Worm (Caenorhabditis elegans) whole organism, young adult: ENCODE data around the gene R07E5.4.

ENCODE experiments used
- B0019.2 ChIP-seq: fragments of 200-800 bp; sonication (Bioruptor generic); conservative IDR thresholded peaks from 2 replicates; pipeline ENCODE4 v1.3.6; 2022; ENCODE audit warnings: missing genetic modification reagents, missing genetic modification characterization, missing compliant biosample characterization
- B0261.1 ChIP-seq: sonication (generic microtip); optimal IDR thresholded peaks from 2 replicates; lab custom pipeline; 2016; ENCODE audit warnings: mild to moderate bottlenecking, missing genetic modification characterization, moderate library complexity, missing compliant biosample characterization
- F23B12.7 ChIP-seq: sonication (generic microtip); optimal IDR thresholded peaks from 2 replicates; lab custom pipeline; 2017; ENCODE audit warnings: missing genetic modification characterization, mild to moderate bottlenecking, missing compliant biosample characterization, antibody characterized with exemption, moderate library complexity; ENCODE audit not compliant: insufficient read depth
- F33H1.4 ChIP-seq: fragments of 200-800 bp; sonication (Bioruptor generic); IDR thresholded peaks from 2 replicates; pipeline ENCODE4 v1.3.6; 2022; ENCODE audit warnings: missing genetic modification reagents, missing genetic modification characterization, missing compliant biosample characterization
- F57A8.1 ChIP-seq: fragments of 200-800 bp; sonication (Bioruptor generic); optimal IDR thresholded peaks from 2 replicates; lab custom pipeline; 2018; ENCODE audit warnings: mild to moderate bottlenecking, missing genetic modification characterization, moderate library complexity, missing compliant biosample characterization
- K11D2.4 ChIP-seq: fragments of 200-800 bp; sonication (Bioruptor generic); IDR thresholded peaks from 2 replicates; pipeline ENCODE4 v1.3.6; 2022; ENCODE audit warnings: missing genetic modification reagents, missing genetic modification characterization, missing compliant biosample characterization
- Y53G8AR.9 ChIP-seq: fragments of 200-800 bp; sonication (Bioruptor generic); conservative IDR thresholded peaks from 2 replicates; pipeline ENCODE4 v1.3.6; 2022; ENCODE audit warnings: missing genetic modification reagents, missing genetic modification characterization, missing compliant biosample characterization
- Y56A3A.18 ChIP-seq: fragments of 200-800 bp; sonication (Bioruptor generic); IDR thresholded peaks from 2 replicates; pipeline ENCODE4 v1.3.6; 2022; ENCODE audit warnings: missing genetic modification reagents, missing genetic modification characterization, missing compliant biosample characterization
- attf-5 ChIP-seq: fragments of 200-800 bp; sonication (Bioruptor generic); optimal IDR thresholded peaks from 2 replicates; lab custom pipeline; 2018; ENCODE audit warnings: mild to moderate bottlenecking, missing genetic modification characterization, missing compliant biosample characterization
- cebp-1 ChIP-seq, 2 experiments: fragments of 200-800 bp in 1 of 2; sonication (Bioruptor generic) in 1 of 2; sonication (generic microtip) in 1 of 2; IDR thresholded peaks in 1 of 2; optimal IDR thresholded peaks in 1 of 2; 2 replicates each; pipeline versions ENCODE4 v1.3.6 to Lab custom; 2017 to 2022; ENCODE audit warnings: missing compliant biosample characterization in 2 of 2, missing genetic modification characterization in 2 of 2, mild to moderate bottlenecking in 1 of 2, missing genetic modification reagents in 1 of 2, moderate library complexity in 1 of 2
- ceh-27 ChIP-seq: fragments of 200-800 bp; sonication (Bioruptor generic); optimal IDR thresholded peaks from 2 replicates; lab custom pipeline; 2018; ENCODE audit warnings: mild to moderate bottlenecking, missing genetic modification characterization, moderate library complexity, missing compliant biosample characterization
- ceh-79 ChIP-seq: sonication (generic microtip); optimal IDR thresholded peaks from 2 replicates; lab custom pipeline; 2017; ENCODE audit warnings: mild to moderate bottlenecking, missing genetic modification characterization, missing compliant biosample characterization
- chd-7 ChIP-seq: sonication (generic microtip); optimal IDR thresholded peaks from 2 replicates; lab custom pipeline; 2016; ENCODE audit warnings: mild to moderate bottlenecking, missing genetic modification characterization, moderate library complexity, missing compliant biosample characterization
- die-1 ChIP-seq: sonication (generic microtip); optimal IDR thresholded peaks from 2 replicates; lab custom pipeline; 2016; ENCODE audit warnings: missing genotype, mild to moderate bottlenecking, missing genetic modification characterization, missing compliant biosample characterization
- dox-1 ChIP-seq: fragments of 200-800 bp; sonication (Bioruptor generic); IDR thresholded peaks from 2 replicates; pipeline ENCODE4 v1.3.6; 2022; ENCODE audit warnings: missing genetic modification reagents, missing genetic modification characterization, missing compliant biosample characterization
- egl-44 ChIP-seq: fragments of 200-800 bp; sonication (Bioruptor generic); IDR thresholded peaks from 2 replicates; pipeline ENCODE4 v1.3.6; 2022; ENCODE audit warnings: missing genetic modification reagents, missing genetic modification characterization, missing compliant biosample characterization
- ekl-4 ChIP-seq: fragments of 200-800 bp; sonication (Bioruptor generic); IDR thresholded peaks from 2 replicates; pipeline ENCODE4 v1.3.6; 2022; ENCODE audit warnings: missing genetic modification reagents, missing genetic modification characterization, missing compliant biosample characterization
- fkh-3 ChIP-seq: sonication (generic microtip); optimal IDR thresholded peaks from 2 replicates; lab custom pipeline; 2016; ENCODE audit warnings: mild to moderate bottlenecking, missing genetic modification characterization, missing compliant biosample characterization
- him-1 ChIP-seq: sonication (generic microtip); optimal IDR thresholded peaks from 2 replicates; lab custom pipeline; 2016; ENCODE audit warnings: missing genotype, missing genetic modification reagents, missing genetic modification characterization, missing compliant biosample characterization
- hmg-1.2 ChIP-seq: fragments of 200-800 bp; sonication (Bioruptor generic); IDR thresholded peaks from 2 replicates; pipeline ENCODE4 v1.3.6; 2022; ENCODE audit warnings: missing genetic modification reagents, missing genetic modification characterization, missing compliant biosample characterization
- lin-35 ChIP-seq, 3 experiments: fragments of 150-350 bp in 2 of 3; sonication (generic microtip) in 1 of 3; optimal IDR thresholded peaks; 2 replicates each; lab custom pipeline; 2014 to 2018; ENCODE audit warnings: missing biosample characterization in 3 of 3, missing genetic modification characterization in 3 of 3, missing genetic modification reagents in 3 of 3
- lin-40 ChIP-seq: sonication (generic microtip); optimal IDR thresholded peaks from 2 replicates; lab custom pipeline; 2016; ENCODE audit warnings: missing genetic modification characterization, mild to moderate bottlenecking, missing compliant biosample characterization, missing genotype, missing genetic modification reagents
- lin-54 ChIP-seq: fragments of 200-800 bp; sonication (Bioruptor generic); optimal IDR thresholded peaks from 2 replicates; lab custom pipeline; 2018; ENCODE audit warnings: mild to moderate bottlenecking, missing genetic modification characterization, missing compliant biosample characterization
- lsl-1 ChIP-seq: fragments of 200-800 bp; sonication (Bioruptor generic); optimal IDR thresholded peaks from 2 replicates; lab custom pipeline; 2018; ENCODE audit warnings: mild to moderate bottlenecking, missing genetic modification characterization, moderate library complexity, missing compliant biosample characterization
- madf-6 ChIP-seq: fragments of 200-800 bp; sonication (Bioruptor generic); IDR thresholded peaks from 2 replicates; pipeline ENCODE4 v1.3.6; 2022; ENCODE audit warnings: missing genetic modification reagents, missing genetic modification characterization, missing compliant biosample characterization
- mcd-1 ChIP-seq: fragments of 200-800 bp; sonication (Bioruptor generic); IDR thresholded peaks from 2 replicates; pipeline ENCODE4 v1.3.6; 2022; ENCODE audit warnings: missing genetic modification reagents, missing genetic modification characterization, missing compliant biosample characterization
- nfyb-1 ChIP-seq: fragments of 200-800 bp; sonication (Bioruptor generic); IDR thresholded peaks from 2 replicates; pipeline ENCODE4 v1.3.6; 2022; ENCODE audit warnings: missing genetic modification reagents, missing genetic modification characterization, missing compliant biosample characterization
- nhr-80 ChIP-seq: sonication (generic microtip); optimal IDR thresholded peaks from 2 replicates; lab custom pipeline; 2016; ENCODE audit warnings: missing genetic modification characterization, missing compliant biosample characterization
- pbrm-1 ChIP-seq: fragments of 200-800 bp; sonication (Bioruptor generic); IDR thresholded peaks from 2 replicates; pipeline ENCODE4 v1.3.6; 2022; ENCODE audit warnings: missing genetic modification reagents, missing genetic modification characterization, missing compliant biosample characterization
- rcor-1 ChIP-seq: fragments of 200-800 bp; sonication (Bioruptor generic); IDR thresholded peaks from 2 replicates; pipeline ENCODE4 v1.3.6; 2022; ENCODE audit warnings: missing genetic modification reagents, missing genetic modification characterization, missing compliant biosample characterization
- repo-1 ChIP-seq: sonication (generic microtip); optimal IDR thresholded peaks from 2 replicates; lab custom pipeline; 2017; ENCODE audit warnings: mild to moderate bottlenecking, missing genetic modification characterization, missing compliant biosample characterization
- rpc-1 ChIP-seq, 2 experiments: fragments of 150-350 bp in 1 of 2; sonication (generic microtip) in 1 of 2; optimal IDR thresholded peaks; 2 replicates each; lab custom pipeline; 2014 to 2018; ENCODE audit warnings: missing biosample characterization in 1 of 2, missing genetic modification characterization in 1 of 2, missing genetic modification reagents in 1 of 2, missing genotype in 1 of 2
- snpc-3.4 ChIP-seq: sonication (generic microtip); optimal IDR thresholded peaks from 2 replicates; lab custom pipeline; 2017; ENCODE audit warnings: missing genetic modification characterization, mild to moderate bottlenecking, missing compliant biosample characterization, antibody characterized with exemption, moderate library complexity, missing genotype, missing genetic modification reagents
- snpc-4 ChIP-seq, 5 experiments: fragments of 150-350 bp in 1 of 5; sonication (generic microtip) in 4 of 5; optimal IDR thresholded peaks; 2 replicates each; lab custom pipeline; 2014 to 2018; ENCODE audit warnings: missing genetic modification characterization in 5 of 5, missing biosample characterization in 3 of 5, antibody characterized with exemption in 2 of 5, mild to moderate bottlenecking in 2 of 5, missing compliant biosample characterization in 2 of 5, missing genotype in 2 of 5, moderate library complexity in 2 of 5, missing genetic modification reagents in 1 of 5
- tbp1 ChIP-seq: fragments of 200-800 bp; sonication (Bioruptor generic); optimal IDR thresholded peaks from 2 replicates; lab custom pipeline; 2018; ENCODE audit warnings: mild to moderate bottlenecking, missing genetic modification characterization, missing compliant biosample characterization
- xnd-1 ChIP-seq: sonication (generic microtip); optimal IDR thresholded peaks from 2 replicates; lab custom pipeline; 2016; ENCODE audit warnings: missing genotype, missing genetic modification reagents, missing genetic modification characterization, missing compliant biosample characterization
- ztf-25 ChIP-seq: fragments of 200-800 bp; sonication (Bioruptor generic); IDR thresholded peaks from 2 replicates; pipeline ENCODE4 v1.3.6; 2022; ENCODE audit warnings: missing genetic modification reagents, missing genetic modification characterization, missing compliant biosample characterization
- ztf-6 ChIP-seq: fragments of 200-800 bp; sonication (Bioruptor generic); IDR thresholded peaks from 2 replicates; pipeline ENCODE4 v1.3.6; 2022; ENCODE audit warnings: missing genetic modification reagents, missing genetic modification characterization, missing compliant biosample characterization

The R07E5.4 gene

ce11 chrIII:4412108-4413009 is 17.8 kb downstream of the R07E5.4 start:
- TF ChIP-seq tbp1 (GFP tag; lab: Kevin White, UChicago) (peak; percentile 30), lsl-1 (GFP tag; lab: Kevin White, UChicago) (peak; percentile 72), madf-6 (GFP tag; lab: Robert Waterston, UW) (peak; percentile 48; the same call in 1 of the 2 replicates), snpc-3.4 (tag; lab: Kevin White, UChicago) (peak; percentile 55), attf-5 (GFP tag; lab: Kevin White, UChicago) (peak; percentile 38), lin-40 (tag; lab: Kevin White, UChicago) (peak; percentile 10), K11D2.4 (GFP tag; lab: Robert Waterston, UW) (no peak), cebp-1 (GFP tag; IDR thresholded peaks at IDR 0.05; lab: Robert Waterston, UW) (no peak), cebp-1 (tag; optimal IDR thresholded peaks at IDR 0.05; lab: Kevin White, UChicago) (peak; percentile 45), nhr-80 (tag; lab: Kevin White, UChicago) (peak; percentile 33), snpc-4 (GFP tag; optimal IDR thresholded peaks at IDR 0.05; lab: Kevin White, UChicago) (no peak), snpc-4 (tag; optimal IDR thresholded peaks at IDR 0.05; lab: Kevin White, UChicago) (peak in 2 of 4 experiments; percentile 3 to 6), fkh-3 (tag; lab: Kevin White, UChicago) (no peak), xnd-1 (tag; lab: Kevin White, UChicago) (peak; percentile 45), F57A8.1 (GFP tag; lab: Kevin White, UChicago) (no peak), B0019.2 (GFP tag; lab: Robert Waterston, UW) (peak; percentile 90), hmg-1.2 (GFP tag; lab: Robert Waterston, UW) (peak; percentile 45; the same call in 1 of the 2 replicates), nfyb-1 (no peak), rcor-1 (no peak), F23B12.7 (tag; lab: Kevin White, UChicago) (peak; percentile 21), lin-54 (GFP tag; lab: Kevin White, UChicago) (peak; percentile 23), him-1 (peak; percentile 40)

- peak; percentile 52 for TF ChIP-seq nhr-80 (tag; lab: Kevin White, UChicago)
- no peak for TF ChIP-seq rpc-1 (optimal IDR thresholded peaks at IDR 0.05; lab: Kevin White, UChicago)
- no peak for TF ChIP-seq rpc-1 (tag; optimal IDR thresholded peaks at IDR 0.05; lab: Kevin White, UChicago)
Observed at ce11 chrIII:4413099-4413498, 18.5 kb downstream of the R07E5.4 start, which contains the start of gene mpc-1. TSS of gene mpc-1 (plus strand) at chrIII:4413457.

ce11 chrIII:4414041-4414440 is 19.4 kb downstream of the R07E5.4 start:
- TF ChIP-seq ceh-79 (tag; lab: Kevin White, UChicago) (peak; percentile 56), dox-1 (GFP tag; lab: Robert Waterston, UW) (peak; percentile 64), ceh-27 (peak; percentile 7), snpc-4 (GFP tag; optimal IDR thresholded peaks at IDR 0.05; lab: Kevin White, UChicago) (peak; percentile 92), snpc-4 (tag; optimal IDR thresholded peaks at IDR 0.05; lab: Kevin White, UChicago) (peak; percentile 94 to 99 (median 96)), Y53G8AR.9 (GFP tag; lab: Robert Waterston, UW) (peak; percentile 68), lin-35 (GFP tag; optimal IDR thresholded peaks at IDR 0.05; lab: Kevin White, UChicago) (peak in 1 of 3 experiments; percentile 52), repo-1 (peak; percentile 54), snpc-3.4 (tag; lab: Kevin White, UChicago) (peak; percentile 73), B0261.1 (tag; lab: Kevin White, UChicago) (peak; percentile 61), chd-7 (tag; lab: Kevin White, UChicago) (peak; percentile 61), Y56A3A.18 (0 out of 2 replicates have a peak, but pooled peaks have one; percentile 64), K11D2.4 (GFP tag; lab: Robert Waterston, UW) (0 out of 2 replicates have a peak, but pooled peaks have one; percentile 35), nfyb-1 (peak; percentile 78; the same call in 1 of the 2 replicates), pbrm-1 (GFP tag; lab: Robert Waterston, UW) (peak; percentile 58; the same call in 1 of the 2 replicates), madf-6 (GFP tag; lab: Robert Waterston, UW) (peak; percentile 68), him-1 (peak; percentile 60), ztf-6 (GFP tag; lab: Robert Waterston, UW) (0 out of 2 replicates have a peak, but pooled peaks have one; percentile 25), mcd-1 (GFP tag; lab: Robert Waterston, UW) (peak; percentile 65), attf-5 (GFP tag; lab: Kevin White, UChicago) (peak; percentile 31), rcor-1 (peak; percentile 74), die-1 (tag; lab: Kevin White, UChicago) (peak; percentile 2), ekl-4 (peak; percentile 74; the same call in 1 of the 2 replicates), F33H1.4 (peak; percentile 17; the same call in 1 of the 2 replicates), egl-44 (GFP tag; lab: Robert Waterston, UW) (peak; percentile 54; the same call in 1 of the 2 replicates), ztf-25 (0 out of 2 replicates have a peak, but pooled peaks have one; percentile 55)
